Fruit fly (Drosophila melanogaster) whole organism, prepupa: ENCODE data around the gene CG42342.

Source experiments
- CG10631 ChIP-seq: fragments of 200-800 bp; sonication (Bioruptor generic); optimal IDR thresholded peaks from 2 replicates; lab custom pipeline; 2016; ENCODE audit warnings: missing biosample characterization, missing genetic modification characterization
- CG10669 ChIP-seq: fragments of 200-800 bp; sonication (Bioruptor generic); optimal IDR thresholded peaks from 3 replicates; lab custom pipeline; 2018; ENCODE audit warnings: missing biosample characterization, mild to moderate bottlenecking, missing genetic modification characterization, moderate library complexity
- CG11762 ChIP-seq: fragments of 200-800 bp; sonication (Bioruptor generic); optimal IDR thresholded peaks from 3 replicates; lab custom pipeline; 2016; ENCODE audit warnings: missing biosample characterization, missing genetic modification characterization; ENCODE audit not compliant: insufficient read depth
- CG11902 ChIP-seq: fragments of 200-800 bp; sonication (Bioruptor generic); optimal IDR thresholded peaks from 3 replicates; lab custom pipeline; 2016; ENCODE audit warnings: missing biosample characterization, missing genetic modification characterization
- CG15336 ChIP-seq: fragments of 200-800 bp; sonication (Bioruptor generic); IDR thresholded peaks from 2 replicates; pipeline ENCODE4 v1.3.6; 2022; ENCODE audit warnings: missing biosample characterization, missing genetic modification characterization
- CG1621 ChIP-seq: fragments of 200-800 bp; sonication (Bioruptor generic); optimal IDR thresholded peaks from 3 replicates; lab custom pipeline; 2018; ENCODE audit warnings: missing biosample characterization, mild to moderate bottlenecking, missing genetic modification characterization
- CG16779 ChIP-seq: fragments of 200-800 bp; sonication (Bioruptor generic); optimal IDR thresholded peaks from 3 replicates; lab custom pipeline; 2017; ENCODE audit warnings: missing biosample characterization, mild to moderate bottlenecking, missing genetic modification characterization
- CG3032 ChIP-seq: fragments of 200-800 bp; optimal IDR thresholded peaks from 2 replicates; lab custom pipeline; 2019; ENCODE audit warnings: missing biosample characterization, mild to moderate bottlenecking, missing genetic modification characterization, moderate library complexity
- CG31627 ChIP-seq: fragments of 200-800 bp; sonication (Bioruptor generic); optimal IDR thresholded peaks from 3 replicates; lab custom pipeline; 2016; ENCODE audit warnings: missing biosample characterization, missing genetic modification characterization
- CG32006 ChIP-seq: fragments of 200-800 bp; sonication (Bioruptor generic); optimal IDR thresholded peaks from 3 replicates; lab custom pipeline; 2017; ENCODE audit warnings: missing biosample characterization, mild to moderate bottlenecking, missing genetic modification characterization
- CG34406 ChIP-seq: fragments of 200-800 bp; sonication (Bioruptor generic); optimal IDR thresholded peaks from 3 replicates; lab custom pipeline; 2016; ENCODE audit warnings: missing biosample characterization, missing genetic modification characterization
- CG4318 ChIP-seq: fragments of 200-800 bp; sonication (Bioruptor generic); optimal IDR thresholded peaks from 3 replicates; lab custom pipeline; 2017; ENCODE audit warnings: missing biosample characterization, mild to moderate bottlenecking, missing genetic modification characterization
- CG6163 ChIP-seq: fragments of 200-800 bp; sonication (Bioruptor generic); IDR thresholded peaks from 3 replicates; pipeline ENCODE4 v1.3.6; 2022; ENCODE audit warnings: missing biosample characterization, missing genetic modification characterization
- CG6276 ChIP-seq: fragments of 200-800 bp; sonication (Bioruptor generic); optimal IDR thresholded peaks from 2 replicates; lab custom pipeline; 2017; ENCODE audit warnings: missing biosample characterization, mild to moderate bottlenecking, missing genetic modification characterization
- CG6792 ChIP-seq: fragments of 200-800 bp; sonication (Bioruptor generic); optimal IDR thresholded peaks from 3 replicates; lab custom pipeline; 2016; ENCODE audit warnings: missing biosample characterization, missing genetic modification characterization
- CG6808 ChIP-seq: fragments of 200-800 bp; sonication (Bioruptor generic); optimal IDR thresholded peaks from 3 replicates; lab custom pipeline; 2017; ENCODE audit warnings: missing biosample characterization, missing genetic modification characterization, mild to moderate bottlenecking, moderate library complexity, missing genetic modification reagents
- CG6854 ChIP-seq: fragments of 200-800 bp; sonication (Bioruptor generic); optimal IDR thresholded peaks from 2 replicates; lab custom pipeline; 2017; ENCODE audit warnings: missing biosample characterization, mild to moderate bottlenecking, missing genetic modification characterization
- CG7368 ChIP-seq: fragments of 200-800 bp; sonication (Bioruptor generic); optimal IDR thresholded peaks from 3 replicates; lab custom pipeline; 2016; ENCODE audit warnings: missing biosample characterization, missing genetic modification characterization
- CG8119 ChIP-seq: fragments of 200-800 bp; sonication (Bioruptor generic); IDR thresholded peaks from 3 replicates; pipeline ENCODE4 v1.3.6; 2022; ENCODE audit warnings: missing biosample characterization, missing genetic modification characterization
- CG9139 ChIP-seq: fragments of 200-800 bp; sonication (Bioruptor generic); optimal IDR thresholded peaks from 3 replicates; lab custom pipeline; 2017; ENCODE audit warnings: missing biosample characterization, mild to moderate bottlenecking, missing genetic modification characterization
- Eip75B ChIP-seq: fragments of 200-800 bp; sonication (Bioruptor generic); optimal IDR thresholded peaks from 3 replicates; lab custom pipeline; 2016; ENCODE audit warnings: missing biosample characterization, missing genetic modification characterization
- Eip78C ChIP-seq: fragments of 200-800 bp; sonication (Bioruptor generic); peaks from one replicate; lab custom pipeline; 2016; ENCODE audit warnings: missing biosample characterization, missing genetic modification characterization
- Ets21C ChIP-seq: fragments of 200-800 bp; sonication (Bioruptor generic); optimal IDR thresholded peaks from 3 replicates; lab custom pipeline; 2016; ENCODE audit warnings: missing biosample characterization, missing genetic modification characterization
- Ets96B ChIP-seq: fragments of 200-800 bp; optimal IDR thresholded peaks from 2 replicates; lab custom pipeline; 2019; ENCODE audit warnings: missing biosample characterization, mild to moderate bottlenecking, missing genetic modification characterization, moderate library complexity
- Gug ChIP-seq: fragments of 200-800 bp; sonication (Bioruptor generic); IDR thresholded peaks from 2 replicates; pipeline ENCODE4 v1.3.6; 2022; ENCODE audit warnings: missing biosample characterization, missing genetic modification characterization
- Hr38 ChIP-seq: sonication (Bioruptor generic); optimal IDR thresholded peaks from 2 replicates; lab custom pipeline; 2016; ENCODE audit warnings: missing biosample characterization, missing genetic modification characterization
- Hr4 ChIP-seq: fragments of 200-800 bp; sonication (Bioruptor generic); optimal IDR thresholded peaks from 3 replicates; lab custom pipeline; 2016; ENCODE audit warnings: missing biosample characterization, missing genetic modification characterization
- Lpt ChIP-seq: fragments of 200-800 bp; sonication (Bioruptor generic); optimal IDR thresholded peaks from 3 replicates; lab custom pipeline; 2016; ENCODE audit warnings: missing biosample characterization, missing genetic modification characterization
- Met ChIP-seq: fragments of 200-800 bp; sonication (Bioruptor generic); optimal IDR thresholded peaks from 3 replicates; lab custom pipeline; 2016; ENCODE audit warnings: missing biosample characterization, missing genetic modification characterization
- OdsH ChIP-seq: fragments of 200-800 bp; sonication (Bioruptor generic); optimal IDR thresholded peaks from 3 replicates; lab custom pipeline; 2016; ENCODE audit warnings: missing biosample characterization, missing genetic modification characterization
- Smox ChIP-seq: fragments of 200-800 bp; sonication (Bioruptor generic); optimal IDR thresholded peaks from 3 replicates; lab custom pipeline; 2016; ENCODE audit warnings: missing biosample characterization, missing genetic modification characterization
- Sox102F ChIP-seq: fragments of 200-800 bp; sonication (Bioruptor generic); optimal IDR thresholded peaks from 2 replicates; lab custom pipeline; 2016; ENCODE audit warnings: missing biosample characterization, mild to moderate bottlenecking, missing genetic modification characterization
- Sox14 ChIP-seq: fragments of 200-800 bp; sonication (Bioruptor generic); optimal IDR thresholded peaks from 3 replicates; lab custom pipeline; 2016; ENCODE audit warnings: missing biosample characterization, missing genetic modification characterization
- achi ChIP-seq: fragments of 200-800 bp; sonication (Bioruptor generic); optimal IDR thresholded peaks from 3 replicates; lab custom pipeline; 2016; ENCODE audit warnings: missing biosample characterization, missing genetic modification characterization
- acj6 ChIP-seq: fragments of 200-800 bp; sonication (Bioruptor generic); optimal IDR thresholded peaks from 3 replicates; lab custom pipeline; 2016; ENCODE audit warnings: missing biosample characterization, missing genetic modification characterization
- cyc ChIP-seq: fragments of 200-800 bp; sonication (Bioruptor generic); optimal IDR thresholded peaks from 3 replicates; lab custom pipeline; 2016; ENCODE audit warnings: missing biosample characterization, missing genetic modification characterization
- dac ChIP-seq: fragments of 200-800 bp; sonication (Bioruptor generic); optimal IDR thresholded peaks from 2 replicates; lab custom pipeline; 2017; ENCODE audit warnings: missing biosample characterization, mild to moderate bottlenecking, missing genetic modification characterization
- eg ChIP-seq: fragments of 200-800 bp; sonication (Bioruptor generic); IDR thresholded peaks from 3 replicates; pipeline ENCODE4 v1.3.6; 2022; ENCODE audit warnings: missing biosample characterization, missing genetic modification characterization
- fd59A ChIP-seq: fragments of 200-800 bp; sonication (Bioruptor generic); optimal IDR thresholded peaks from 2 replicates; lab custom pipeline; 2017; ENCODE audit warnings: missing biosample characterization, mild to moderate bottlenecking, missing genetic modification characterization, missing genetic modification reagents
- fd85E ChIP-seq: fragments of 200-800 bp; sonication (Bioruptor generic); optimal IDR thresholded peaks from 3 replicates; lab custom pipeline; 2016; ENCODE audit warnings: missing biosample characterization, missing genetic modification characterization
- fkh ChIP-seq: fragments of 200-800 bp; sonication (Bioruptor generic); optimal IDR thresholded peaks from 3 replicates; lab custom pipeline; 2017; ENCODE audit warnings: missing biosample characterization, mild to moderate bottlenecking, missing genetic modification characterization, moderate library complexity
- lz ChIP-seq: fragments of 200-800 bp; sonication (Bioruptor generic); optimal IDR thresholded peaks from 3 replicates; lab custom pipeline; 2016; ENCODE audit warnings: missing biosample characterization, missing genetic modification characterization
- net ChIP-seq: fragments of 200-800 bp; sonication (Bioruptor generic); optimal IDR thresholded peaks from 3 replicates; lab custom pipeline; 2016; ENCODE audit warnings: missing biosample characterization, missing genetic modification characterization
- pdm3 ChIP-seq: fragments of 200-800 bp; sonication (Bioruptor generic); optimal IDR thresholded peaks from 3 replicates; lab custom pipeline; 2016; ENCODE audit warnings: missing biosample characterization, missing genetic modification characterization
- salr ChIP-seq, 2 experiments: fragments of 200-800 bp; sonication (Bioruptor generic); optimal IDR thresholded peaks; 3 replicates each; lab custom pipeline; 2016 to 2018; ENCODE audit warnings: missing biosample characterization in 2 of 2, missing genetic modification characterization in 2 of 2, mild to moderate bottlenecking in 1 of 2
- spab ChIP-seq: fragments of 200-800 bp; sonication (Bioruptor generic); optimal IDR thresholded peaks from 2 replicates; lab custom pipeline; 2017; ENCODE audit warnings: missing biosample characterization, mild to moderate bottlenecking, missing genetic modification characterization, missing genetic modification reagents
- ss ChIP-seq, 2 experiments: fragments of 200-800 bp; sonication (Bioruptor generic); optimal IDR thresholded peaks; 2 replicates in 1 of 2; 3 replicates in 1 of 2; lab custom pipeline; 2017 to 2018; ENCODE audit warnings: mild to moderate bottlenecking in 2 of 2, missing biosample characterization in 2 of 2, missing genetic modification characterization in 2 of 2, moderate library complexity in 1 of 2
- svp ChIP-seq: fragments of 200-800 bp; sonication (Bioruptor generic); peaks from one replicate; lab custom pipeline; 2016; ENCODE audit warnings: missing biosample characterization, missing genetic modification characterization
- vri ChIP-seq: fragments of 200-800 bp; sonication (Bioruptor generic); optimal IDR thresholded peaks from 3 replicates; lab custom pipeline; 2016; ENCODE audit warnings: missing biosample characterization, mild to moderate bottlenecking, missing genetic modification characterization

The CG42342 gene

dm6 chr3R:16483877-16484417 lies 18.6 kb upstream of the CG42342 start, which contains the start of gene Der-2:
TSS of gene Der-2 (minus strand) at chr3R:16484223.
- TF ChIP-seq Lpt (no peak), Eip78C (GFP tag; lab: Kevin White, UChicago) (peak; percentile 25)

dm6 chr3R:16485487-16486233 lies 16.9 kb upstream of the CG42342 start:
- TF ChIP-seq OdsH (GFP tag; lab: Kevin White, UChicago) (no peak), CG6163 (peak; percentile 30; the same call in 1 of the 3 replicates), CG6854 (GFP tag; lab: Kevin White, UChicago) (no peak), Ets21C (no peak), Eip75B (GFP tag; lab: Kevin White, UChicago) (no peak), eg (GFP tag; lab: Robert Waterston, UW) (peak; percentile 50; the same call in 1 of the 3 replicates), ss (GFP tag; optimal IDR thresholded peaks at IDR 0.05; lab: Kevin White, UChicago) (no peak), svp (GFP tag; lab: Kevin White, UChicago) (no peak), Lpt (peak; percentile 28), dac (GFP tag; lab: Kevin White, UChicago) (no peak), Gug (GFP tag; lab: Robert Waterston, UW) (no peak), pdm3 (no peak), fd85E (GFP tag; lab: Kevin White, UChicago) (no peak), Ets96B (tag; lab: Kevin White, UChicago) (no peak), CG11902 (GFP tag; lab: Kevin White, UChicago) (no peak), fkh (GFP tag; lab: Kevin White, UChicago) (no peak), CG6808 (GFP tag; lab: Kevin White, UChicago) (no peak), Sox102F (GFP tag; lab: Kevin White, UChicago) (no peak), CG9139 (GFP tag; lab: Kevin White, UChicago) (no peak), CG4318 (GFP tag; lab: Kevin White, UChicago) (no peak), CG10631 (GFP tag; lab: Kevin White, UChicago) (no peak), achi (GFP tag; lab: Kevin White, UChicago) (peak; percentile 24), vri (GFP tag; lab: Kevin White, UChicago) (no peak), CG3032 (tag; lab: Kevin White, UChicago) (no peak), CG10669 (GFP tag; lab: Kevin White, UChicago) (no peak), CG1621 (no peak), CG34406 (GFP tag; lab: Kevin White, UChicago) (no peak), CG15336 (GFP tag; lab: Robert Waterston, UW) (peak; percentile 66), net (no peak), Hr38 (GFP tag; lab: Kevin White, UChicago) (no peak), Eip78C (GFP tag; lab: Kevin White, UChicago) (peak; percentile 71), CG6792 (no peak), CG6276 (GFP tag; lab: Kevin White, UChicago) (peak; percentile 45), acj6 (GFP tag; lab: Kevin White, UChicago) (no peak), CG32006 (peak; percentile 72), CG16779 (tag; lab: Kevin White, UChicago) (no peak), Sox14 (GFP tag; lab: Kevin White, UChicago) (no peak), spab (GFP tag; lab: Kevin White, UChicago) (no peak), salr (GFP tag; optimal IDR thresholded peaks at IDR 0.05; lab: Kevin White, UChicago) (peak in 1 of 2 experiments; percentile 36), Smox (GFP tag; lab: Kevin White, UChicago) (no peak), Met (GFP tag; lab: Kevin White, UChicago) (no peak), CG7368 (no peak), Hr4 (GFP tag; lab: Kevin White, UChicago) (no peak), CG8119 (peak; percentile 67), fd59A (GFP tag; lab: Kevin White, UChicago) (no peak), CG31627 (GFP tag; lab: Kevin White, UChicago) (no peak), CG11762 (GFP tag; lab: Kevin White, UChicago) (no peak), lz (GFP tag; lab: Kevin White, UChicago) (no peak), cyc (GFP tag; lab: Kevin White, UChicago) (no peak)
